Fruit fly (Drosophila melanogaster): ENCODE data around the gene CG14891.

- no peak for TF ChIP-seq Blimp-1 (GFP tag; optimal IDR thresholded peaks at IDR 0.05)
- TF ChIP-seq vri (GFP tag; optimal IDR thresholded peaks at IDR 0.05) = no peak
- TF ChIP-seq CG9139 (GFP tag; optimal IDR thresholded peaks at IDR 0.05) = no peak
- TF ChIP-seq ss (GFP tag; optimal IDR thresholded peaks at IDR 0.05) = no peak
- TF ChIP-seq Eip93F (GFP tag; optimal IDR thresholded peaks at IDR 0.05) = no peak
- TF ChIP-seq esn (GFP tag; optimal IDR thresholded peaks at IDR 0.05) = no peak
- TF ChIP-seq pdm3 (GFP tag; optimal IDR thresholded peaks at IDR 0.05) = no peak
- no peak for TF ChIP-seq net (GFP tag; optimal IDR thresholded peaks at IDR 0.05)
- no peak for TF ChIP-seq CG6792 (GFP tag; optimal IDR thresholded peaks at IDR 0.05)
- no peak for TF ChIP-seq CG1621 (tag; optimal IDR thresholded peaks at IDR 0.05)
Observed at dm6 chr3R:16528429-16528828, 42.9 kb upstream of the CG14891 start.

Measured in whole organism, prepupa.